Worm (Caenorhabditis elegans) whole organism, L3 larva: ENCODE results near the gene ZK795.2.

Experiments
- ceh-16 ChIP-seq: sonication (generic microtip); optimal IDR thresholded peaks from 2 replicates; lab custom pipeline; 2017; ENCODE audit warnings: missing biosample characterization, missing genetic modification characterization
- ceh-28 ChIP-seq: fragments of 150-350 bp; optimal IDR thresholded peaks from 2 replicates; lab custom pipeline; 2014; ENCODE audit warnings: missing biosample characterization, missing genetic modification reagents, missing genetic modification characterization
- egl-27 ChIP-seq: sonication (generic microtip); optimal IDR thresholded peaks from 4 replicates; lab custom pipeline; 2017; ENCODE audit warnings: missing biosample characterization, missing genetic modification reagents, missing genetic modification characterization
- egl-5 ChIP-seq: fragments of 150-350 bp; optimal IDR thresholded peaks from 2 replicates; lab custom pipeline; 2017; ENCODE audit warnings: missing biosample characterization, missing genetic modification reagents, missing genetic modification characterization, inconsistent platforms
- elt-1 ChIP-seq: fragments of 150-350 bp; optimal IDR thresholded peaks from 2 replicates; lab custom pipeline; 2014; ENCODE audit warnings: missing biosample characterization, missing genetic modification characterization
- elt-2 ChIP-seq: sonication (generic microtip); optimal IDR thresholded peaks from 2 replicates; lab custom pipeline; 2016; ENCODE audit warnings: missing genetic modification reagents, mild to moderate bottlenecking, missing genetic modification characterization, missing compliant biosample characterization
- fkh-10 ChIP-seq: sonication (generic microtip); optimal IDR thresholded peaks from 2 replicates; lab custom pipeline; 2017; ENCODE audit warnings: missing biosample characterization, missing genetic modification reagents, missing genetic modification characterization
- fkh-2 ChIP-seq: fragments of 150-350 bp; optimal IDR thresholded peaks from 2 replicates; lab custom pipeline; 2014; ENCODE audit warnings: missing biosample characterization, missing genetic modification reagents, missing genetic modification characterization
- jun-1 ChIP-seq: fragments of 150-350 bp; optimal IDR thresholded peaks from 2 replicates; lab custom pipeline; 2014; ENCODE audit warnings: missing biosample characterization, missing genetic modification reagents, missing genetic modification characterization
- lin-15B ChIP-seq: fragments of 150-350 bp; optimal IDR thresholded peaks from 2 replicates; lab custom pipeline; 2014; ENCODE audit warnings: missing biosample characterization, missing genetic modification characterization
- lin-39 ChIP-seq: fragments of 150-350 bp; optimal IDR thresholded peaks from 2 replicates; lab custom pipeline; 2018; ENCODE audit warnings: missing biosample characterization, missing genetic modification reagents, missing genetic modification characterization
- mml-1 ChIP-seq: fragments of 150-350 bp; sonication (generic microtip); optimal IDR thresholded peaks from 3 replicates; lab custom pipeline; 2014; ENCODE audit warnings: missing biosample characterization, missing genetic modification characterization
- nfya-1 ChIP-seq: sonication (generic microtip); optimal IDR thresholded peaks from 2 replicates; lab custom pipeline; 2017; ENCODE audit warnings: missing genetic modification characterization, mild to moderate bottlenecking, missing compliant biosample characterization, antibody characterized with exemption, moderate library complexity; ENCODE audit not compliant: insufficient read depth
- nhr-12 ChIP-seq: fragments of 150-350 bp; optimal IDR thresholded peaks from 2 replicates; lab custom pipeline; 2014; ENCODE audit warnings: missing biosample characterization, missing genetic modification characterization
- nhr-23 ChIP-seq: fragments of 150-350 bp; optimal IDR thresholded peaks from 2 replicates; lab custom pipeline; 2014; ENCODE audit warnings: missing biosample characterization, missing genetic modification reagents, missing genetic modification characterization
- nhr-237 ChIP-seq: fragments of 150-350 bp; optimal IDR thresholded peaks from 2 replicates; lab custom pipeline; 2014; ENCODE audit warnings: missing biosample characterization, missing genetic modification characterization
- nhr-25 ChIP-seq: sonication (generic microtip); optimal IDR thresholded peaks from 2 replicates; lab custom pipeline; 2017; ENCODE audit warnings: missing biosample characterization, missing genetic modification characterization
- nhr-28 ChIP-seq: fragments of 150-350 bp; optimal IDR thresholded peaks from 2 replicates; lab custom pipeline; 2014; ENCODE audit warnings: missing biosample characterization, missing genetic modification characterization
- nhr-67 ChIP-seq: fragments of 150-350 bp; optimal IDR thresholded peaks from 2 replicates; lab custom pipeline; 2014; ENCODE audit warnings: missing biosample characterization, missing genetic modification characterization
- nhr-77 ChIP-seq: fragments of 150-350 bp; optimal IDR thresholded peaks from 2 replicates; lab custom pipeline; 2014; ENCODE audit warnings: missing biosample characterization, missing genetic modification characterization
- pha-4 ChIP-seq: fragments of 150-350 bp; optimal IDR thresholded peaks from 2 replicates; lab custom pipeline; 2014; ENCODE audit warnings: missing biosample characterization, missing genetic modification reagents, missing genetic modification characterization
- pqm-1 ChIP-seq: fragments of 150-350 bp; optimal IDR thresholded peaks from 2 replicates; lab custom pipeline; 2017; ENCODE audit warnings: missing biosample characterization, missing genetic modification characterization, inconsistent platforms
- skn-1 ChIP-seq: fragments of 150-350 bp; optimal IDR thresholded peaks from 2 replicates; lab custom pipeline; 2014; ENCODE audit warnings: missing biosample characterization, missing genetic modification characterization
- snpc-4 ChIP-seq: fragments of 150-350 bp; optimal IDR thresholded peaks from 2 replicates; lab custom pipeline; 2014; ENCODE audit warnings: missing biosample characterization, missing genetic modification characterization
- unc-39 ChIP-seq: sonication (generic microtip); optimal IDR thresholded peaks from 4 replicates; lab custom pipeline; 2017; ENCODE audit warnings: missing biosample characterization, missing genetic modification characterization
- ztf-11 ChIP-seq: fragments of 150-350 bp; optimal IDR thresholded peaks from 2 replicates; lab custom pipeline; 2014; ENCODE audit warnings: missing biosample characterization, missing genetic modification characterization
- ztf-4 ChIP-seq: fragments of 150-350 bp; optimal IDR thresholded peaks from 2 replicates; lab custom pipeline; 2014; ENCODE audit warnings: missing biosample characterization, missing genetic modification characterization

The ZK795.2 gene

DNA sequence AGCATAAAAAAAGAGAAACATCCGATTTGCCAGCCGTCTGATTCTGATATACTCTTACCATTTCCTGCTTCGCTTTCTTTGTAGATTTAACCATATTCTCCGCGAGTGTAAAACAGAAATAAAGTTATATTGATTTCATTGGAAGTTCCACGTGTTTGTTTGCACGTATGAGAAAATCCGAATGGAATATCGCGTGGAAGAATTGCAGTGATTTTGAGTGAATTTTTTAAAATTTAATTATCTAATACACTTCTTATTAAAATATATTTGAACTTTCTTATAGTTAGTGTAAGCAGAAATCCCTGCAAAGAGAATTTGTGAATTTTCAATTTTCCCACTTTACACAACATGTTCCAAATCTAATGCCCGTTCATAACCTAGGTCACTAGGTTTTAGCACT is 27.7 kb downstream of the ZK795.2 start, which contains the start of gene F53B2.5:
TSS of gene F53B2.5 (minus strand) at position 101 of the 400 bp plus-strand sequence.
- no peak for TF ChIP-seq elt-1 (tag; lab: Kevin White, UChicago)

DNA sequence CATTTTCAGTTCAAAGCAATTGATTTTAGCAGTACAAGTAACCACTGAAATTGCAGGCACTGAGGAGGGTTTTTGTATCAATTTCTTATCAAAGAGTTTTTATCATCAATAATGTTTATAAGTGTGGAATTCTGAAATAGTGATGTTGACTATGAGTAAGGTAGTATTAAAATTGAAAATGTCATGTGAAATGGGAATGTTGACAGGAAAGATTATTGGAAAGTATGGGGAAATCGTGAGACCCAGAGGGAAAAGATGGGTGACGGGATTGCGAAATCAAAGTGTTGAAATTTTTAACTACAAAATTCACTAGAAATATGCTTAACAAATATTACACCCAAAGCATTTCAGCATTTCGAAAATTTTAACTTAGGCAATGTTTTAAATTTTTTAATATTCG is 31.6 kb downstream of the ZK795.2 start, which contains the start of gene F53B2.8:
TSS of gene F53B2.8 (minus strand) at position 180 of the 400 bp plus-strand sequence.
- TF ChIP-seq ztf-11 (tag; lab: Kevin White, UChicago) = no peak
- no peak for TF ChIP-seq fkh-2
- TF ChIP-seq ceh-28 (tag; lab: Kevin White, UChicago) = no peak
- peak; percentile 0 for TF ChIP-seq snpc-4 (tag; lab: Kevin White, UChicago)
- TF ChIP-seq fkh-10 (GFP tag; lab: Kevin White, UChicago) = no peak
- peak; percentile 71 for TF ChIP-seq pqm-1 (tag; lab: Kevin White, UChicago)
- TF ChIP-seq pha-4 (tag; lab: Kevin White, UChicago) = peak; percentile 86
- TF ChIP-seq nhr-25 (tag; lab: Kevin White, UChicago) = no peak
- TF ChIP-seq nfya-1 (tag; lab: Kevin White, UChicago) = no peak
- no peak for TF ChIP-seq nhr-237
- TF ChIP-seq nhr-28 (tag; lab: Kevin White, UChicago) = no peak
- TF ChIP-seq elt-2 (tag; lab: Kevin White, UChicago) = peak; percentile 92
- no peak for TF ChIP-seq nhr-77
- TF ChIP-seq jun-1 (tag; lab: Kevin White, UChicago) = peak; percentile 78
- no peak for TF ChIP-seq ceh-16 (tag; lab: Kevin White, UChicago)
- peak; percentile 41 for TF ChIP-seq skn-1 (tag; lab: Kevin White, UChicago)
- TF ChIP-seq, all 47 proteins: peak for 6

DNA sequence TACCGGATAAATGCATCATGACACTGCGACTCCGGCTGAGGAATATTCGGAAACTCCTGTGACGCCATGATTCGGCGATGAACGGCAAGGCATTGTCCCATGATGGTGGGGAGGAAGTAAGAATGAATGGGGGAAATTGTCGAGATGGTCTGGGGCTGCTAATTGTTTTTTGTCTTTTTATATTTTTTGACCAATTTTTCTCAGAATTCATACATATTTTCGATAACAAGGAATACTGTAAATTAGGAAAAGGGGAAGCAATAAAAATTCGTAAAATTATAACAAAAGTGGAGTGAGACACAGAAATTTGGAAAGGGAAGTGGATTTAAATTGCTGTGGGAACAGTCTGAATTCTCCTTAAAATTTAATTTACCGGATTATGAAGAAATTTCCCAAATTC is 33.4 kb downstream of the ZK795.2 start, which contains the start of gene eak-4:
TSS of gene eak-4 (minus strand) at position 101 of the 400 bp plus-strand sequence.
- TF ChIP-seq lin-39 (no peak), ceh-28 (tag; lab: Kevin White, UChicago) (no peak), fkh-10 (GFP tag; lab: Kevin White, UChicago) (no peak), lin-15B (no peak), ztf-4 (tag; lab: Kevin White, UChicago) (no peak), nhr-77 (no peak), egl-27 (tag; lab: Kevin White, UChicago) (no peak), ceh-16 (tag; lab: Kevin White, UChicago) (no peak), nhr-67 (no peak), nhr-237 (no peak), nhr-12 (tag; lab: Kevin White, UChicago) (no peak), nhr-23 (tag; lab: Kevin White, UChicago) (no peak), fkh-2 (no peak)

DNA sequence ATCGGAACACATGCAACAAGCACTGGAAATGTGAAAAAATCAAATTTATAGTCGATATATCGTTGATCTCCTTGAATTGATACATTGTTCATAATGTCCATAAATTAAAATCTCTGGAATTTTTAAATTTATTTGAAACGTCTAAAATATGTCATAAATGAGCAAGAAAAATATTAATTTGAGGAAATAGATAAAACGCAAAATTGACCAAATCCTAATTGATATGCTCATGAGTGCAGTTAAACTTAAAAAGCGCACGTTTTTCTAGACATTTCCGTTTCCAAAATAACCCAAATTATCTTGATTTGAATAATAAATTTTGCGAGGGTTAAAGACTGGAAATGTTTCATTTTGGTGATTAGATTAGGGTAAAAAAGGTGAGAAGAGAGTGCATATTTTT is 36.3 kb downstream of the ZK795.2 start, which contains the start of gene sru-13:
TSS of gene sru-13 (minus strand) at position 101 of the 400 bp plus-strand sequence.
- TF ChIP-seq unc-39 (tag; lab: Kevin White, UChicago) (no peak), nhr-25 (tag; lab: Kevin White, UChicago) (no peak), fkh-2 (no peak), egl-5 (tag; lab: Kevin White, UChicago) (no peak), mml-1 (tag; lab: Kevin White, UChicago) (no peak), ztf-4 (tag; lab: Kevin White, UChicago) (no peak)

DNA sequence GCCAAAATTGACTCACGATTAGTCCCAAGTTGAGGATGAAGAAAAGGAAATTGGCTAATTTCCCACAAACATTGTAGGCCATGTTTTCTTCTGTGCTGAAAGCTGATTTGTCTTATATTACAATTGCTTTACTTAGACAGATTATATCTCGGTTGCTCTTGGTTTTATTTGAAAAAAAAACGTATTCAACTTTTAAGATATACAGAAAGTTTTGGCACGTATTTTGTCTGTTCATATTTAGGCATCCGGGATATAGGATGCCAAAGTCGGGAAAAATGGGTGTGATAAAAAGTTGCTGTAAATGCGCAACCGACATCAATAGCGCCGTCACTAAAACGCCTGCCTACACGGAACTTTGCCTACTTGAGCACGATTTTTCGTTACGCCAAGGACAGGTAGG is 38.6 kb downstream of the ZK795.2 start, which contains the start of gene tsp-4:
TSS of gene tsp-4 (minus strand) at position 101 of the 400 bp plus-strand sequence.
- no peak for TF ChIP-seq ztf-4 (tag; lab: Kevin White, UChicago)
